Fruit fly (Drosophila melanogaster): ENCODE measurements around the gene CG14540.

Gene CG14540

dm6 chr3R:25958979-25959378 lies at the start of gene CG14540:
CG14540 (plus strand) TSS chr3R:25959279.
- TF ChIP-seq CG10348 (GFP tag; IDR thresholded peaks at IDR 0.05) (no peak), Snoo (tag; optimal IDR thresholded peaks at IDR 0.05) (no peak)

- TF ChIP-seq CG12605 (GFP tag; IDR thresholded peaks at IDR 0.05) (no peak), CG8301 (tag; optimal IDR thresholded peaks at IDR 0.05) (no peak), CG9948 (tag; optimal IDR thresholded peaks at IDR 0.05) (no peak), rn (GFP tag; IDR thresholded peaks at IDR 0.05) (no peak), Snoo (tag; optimal IDR thresholded peaks at IDR 0.05) (no peak), CG8159 (tag; optimal IDR thresholded peaks at IDR 0.05) (no peak)
Observed at dm6 chr3R:25919912-25920311, 39.2 kb upstream of the CG14540 start.

- TF ChIP-seq CG10348 (GFP tag; IDR thresholded peaks at IDR 0.05) (no peak), D1 (tag; optimal IDR thresholded peaks at IDR 0.05) (no peak), CG13204 (GFP tag; optimal IDR thresholded peaks at IDR 0.05) (no peak), CG32121 (GFP tag; IDR thresholded peaks at IDR 0.05) (no peak), Ets98B (GFP tag; IDR thresholded peaks at IDR 0.05) (no peak), fd96Ca (GFP tag; IDR thresholded peaks at IDR 0.05) (no peak), EcR (GFP tag; optimal IDR thresholded peaks at IDR 0.05) (no peak), gl (tag; optimal IDR thresholded peaks at IDR 0.05) (no peak), CG8159 (tag; optimal IDR thresholded peaks at IDR 0.05) (no peak)
Observed at dm6 chr3R:25922534-25922933, 36.5 kb upstream of the CG14540 start, which contains the start of gene CG14546. CG14546 (minus strand) TSS chr3R:25922634.

- TF ChIP-seq Ets98B (GFP tag; IDR thresholded peaks at IDR 0.05) (no peak), CG34367 (tag; optimal IDR thresholded peaks at IDR 0.05) (no peak), CG9948 (tag; optimal IDR thresholded peaks at IDR 0.05) (no peak), gl (tag; optimal IDR thresholded peaks at IDR 0.05) (no peak), CG17806 (tag; optimal IDR thresholded peaks at IDR 0.05) (no peak), Pif1A (GFP tag; optimal IDR thresholded peaks at IDR 0.05) (no peak), CG10348 (GFP tag; IDR thresholded peaks at IDR 0.05) (no peak), CG4496 (GFP tag; IDR thresholded peaks at IDR 0.05) (no peak), CG8159 (tag; optimal IDR thresholded peaks at IDR 0.05) (no peak), CG32121 (GFP tag; IDR thresholded peaks at IDR 0.05) (no peak), D1 (tag; optimal IDR thresholded peaks at IDR 0.05) (no peak)
Observed at dm6 chr3R:25941310-25941709, 17.8 kb upstream of the CG14540 start.

dm6 chr3R:25956092-25956491 lies 3.0 kb upstream of the CG14540 start, which contains the start of gene CCAP-R:
CCAP-R (minus strand) TSS chr3R:25956270.
- TF ChIP-seq Snoo (tag; optimal IDR thresholded peaks at IDR 0.05): no peak
- TF ChIP-seq rn (GFP tag; IDR thresholded peaks at IDR 0.05): no peak
- TF ChIP-seq CG32121 (GFP tag; IDR thresholded peaks at IDR 0.05): no peak
- peak; percentile 63; the same call in 2 of the 3 replicates for TF ChIP-seq CG4496 (GFP tag; IDR thresholded peaks at IDR 0.05)
- TF ChIP-seq CG10348 (GFP tag; IDR thresholded peaks at IDR 0.05): no peak
- TF ChIP-seq Ets98B (GFP tag; IDR thresholded peaks at IDR 0.05): peak; percentile 8; the same call in 1 of the 2 replicates
- 0 out of 3 replicates have a peak, but pooled peaks have one; percentile 10 for TF ChIP-seq fd96Ca (GFP tag; IDR thresholded peaks at IDR 0.05)
- TF ChIP-seq CG15710 (tag; optimal IDR thresholded peaks at IDR 0.05): no peak
- no peak for TF ChIP-seq EcR (GFP tag; optimal IDR thresholded peaks at IDR 0.05)
- TF ChIP-seq CG14655 (GFP tag; optimal IDR thresholded peaks at IDR 0.05): no peak
- TF ChIP-seq D1 (tag; optimal IDR thresholded peaks at IDR 0.05): no peak
- TF ChIP-seq CG34367 (tag; optimal IDR thresholded peaks at IDR 0.05): no peak

dm6 chr3R:25961694-25962093 lies 2.6 kb downstream of the CG14540 start, which contains the start of gene boss:
boss (plus strand) TSS chr3R:25961994.
- TF ChIP-seq CG4496 (GFP tag; IDR thresholded peaks at IDR 0.05) (no peak), CG9948 (tag; optimal IDR thresholded peaks at IDR 0.05) (no peak)

- TF ChIP-seq gl (tag; optimal IDR thresholded peaks at IDR 0.05): no peak
- TF ChIP-seq fd96Ca (GFP tag; IDR thresholded peaks at IDR 0.05): no peak
- TF ChIP-seq CG4496 (GFP tag; IDR thresholded peaks at IDR 0.05): no peak
- no peak for TF ChIP-seq rn (GFP tag; IDR thresholded peaks at IDR 0.05)
- TF ChIP-seq Pif1B (GFP tag; optimal IDR thresholded peaks at IDR 0.05): no peak
- TF ChIP-seq CG34367 (tag; optimal IDR thresholded peaks at IDR 0.05): no peak
- no peak for TF ChIP-seq CG15710 (tag; optimal IDR thresholded peaks at IDR 0.05)
- no peak for TF ChIP-seq Ets98B (GFP tag; IDR thresholded peaks at IDR 0.05)
- TF ChIP-seq CG32121 (GFP tag; IDR thresholded peaks at IDR 0.05): no peak
- no peak for TF ChIP-seq CG9948 (tag; optimal IDR thresholded peaks at IDR 0.05)
- TF ChIP-seq CG13204 (GFP tag; optimal IDR thresholded peaks at IDR 0.05): no peak
- no peak for TF ChIP-seq CG17806 (tag; optimal IDR thresholded peaks at IDR 0.05)
- no peak for TF ChIP-seq CG12605 (GFP tag; IDR thresholded peaks at IDR 0.05)
- no peak for TF ChIP-seq Snoo (tag; optimal IDR thresholded peaks at IDR 0.05)
- no peak for TF ChIP-seq D1 (tag; optimal IDR thresholded peaks at IDR 0.05)
- no peak for TF ChIP-seq CG14655 (GFP tag; optimal IDR thresholded peaks at IDR 0.05)
- no peak for TF ChIP-seq Pif1A (GFP tag; optimal IDR thresholded peaks at IDR 0.05)
- no peak for TF ChIP-seq CG10348 (GFP tag; IDR thresholded peaks at IDR 0.05)
- TF ChIP-seq CG8301 (tag; optimal IDR thresholded peaks at IDR 0.05): no peak
Observed at dm6 chr3R:25966944-25967343, 7.9 kb downstream of the CG14540 start.
